Fruit fly (Drosophila melanogaster): ENCODE results near the gene Pdss2.

The Pdss2 gene

dm6 chr3L:21049417-21049914 lies 21.8 kb downstream of the Pdss2 start (continued):
- TF ChIP-seq CG9932 (GFP tag; IDR thresholded peaks at IDR 0.05): peak; percentile 64
- peak; percentile 32 for TF ChIP-seq Ets97D (GFP tag; optimal IDR thresholded peaks at IDR 0.05)
- TF ChIP-seq Adf1 (GFP tag; IDR thresholded peaks at IDR 0.05): peak; percentile 28; the same call in 1 of the 2 replicates
- no peak for TF ChIP-seq eve (GFP tag; optimal IDR thresholded peaks at IDR 0.05)
- peak; percentile 9 for TF ChIP-seq bigmax (GFP tag; optimal IDR thresholded peaks at IDR 0.05)
- TF ChIP-seq Gug (GFP tag; IDR thresholded peaks at IDR 0.05): no peak
- TF ChIP-seq sqz (GFP tag; optimal IDR thresholded peaks at IDR 0.05): no peak
- peak; percentile 61 for TF ChIP-seq CG7987 (GFP tag; optimal IDR thresholded peaks at IDR 0.05)
- peak; percentile 36; the same call in 1 of the 2 replicates for TF ChIP-seq CG7372 (GFP tag; IDR thresholded peaks at IDR 0.05)
- TF ChIP-seq Sox100B (GFP tag; optimal IDR thresholded peaks at IDR 0.05): no peak
- TF ChIP-seq dysf (GFP tag; IDR thresholded peaks at IDR 0.05): 0 out of 3 replicates have a peak, but pooled peaks have one; percentile 19
- TF ChIP-seq Asciz (GFP tag; optimal IDR thresholded peaks at IDR 0.05): no peak
- peak; percentile 48 for TF ChIP-seq vvl (GFP tag; IDR thresholded peaks at IDR 0.05)
- TF ChIP-seq Aef1 (GFP tag; IDR thresholded peaks at IDR 0.05): no peak
- no peak for TF ChIP-seq vfl (GFP tag; optimal IDR thresholded peaks at IDR 0.05)
- TF ChIP-seq CG2120 (GFP tag; optimal IDR thresholded peaks at IDR 0.05): peak; percentile 13
- TF ChIP-seq CG14014 (GFP tag; IDR thresholded peaks at IDR 0.05): 0 out of 2 replicates have a peak, but pooled peaks have one; percentile 34
- TF ChIP-seq MBD-R2 (GFP tag; IDR thresholded peaks at IDR 0.05): 0 out of 2 replicates have a peak, but pooled peaks have one; percentile 7
- TF ChIP-seq Nf-YC (tag; optimal IDR thresholded peaks at IDR 0.05): peak; percentile 42
- TF ChIP-seq Hr3 (GFP tag; optimal IDR thresholded peaks at IDR 0.05): peak; percentile 37
- peak; percentile 5 for TF ChIP-seq CG13123 (GFP tag; optimal IDR thresholded peaks at IDR 0.05)
- TF ChIP-seq CG2678 (tag; optimal IDR thresholded peaks at IDR 0.05): peak; percentile 12
- peak; percentile 13 for TF ChIP-seq pum (GFP tag; optimal IDR thresholded peaks at IDR 0.05)
- TF ChIP-seq ash1 (GFP tag; optimal IDR thresholded peaks at IDR 0.05): no peak
- no peak for TF ChIP-seq CG4854 (GFP tag; optimal IDR thresholded peaks at IDR 0.05)
- peak; percentile 46 for TF ChIP-seq CG12071 (GFP tag; optimal IDR thresholded peaks at IDR 0.05)
- TF ChIP-seq her (GFP tag; optimal IDR thresholded peaks at IDR 0.05): peak; percentile 65
- TF ChIP-seq dati (GFP tag; IDR thresholded peaks at IDR 0.05): 0 out of 2 replicates have a peak, but pooled peaks have one; percentile 41
- peak; percentile 27 for TF ChIP-seq sug (tag; optimal IDR thresholded peaks at IDR 0.05)
- TF ChIP-seq br (optimal IDR thresholded peaks at IDR 0.05): no peak
- no peak for TF ChIP-seq CG2889 (GFP tag; IDR thresholded peaks at IDR 0.05)
- peak; percentile 51 for TF ChIP-seq Hmr (GFP tag; optimal IDR thresholded peaks at IDR 0.05)
- TF ChIP-seq E2f2 (GFP tag; IDR thresholded peaks at IDR 0.05): 0 out of 2 replicates have a peak, but pooled peaks have one; percentile 25
- no peak for TF ChIP-seq CG4404 (GFP tag; IDR thresholded peaks at IDR 0.05)
- TF ChIP-seq seq (GFP tag; IDR thresholded peaks at IDR 0.05): no peak
- peak; percentile 78 for TF ChIP-seq HmgZ (tag; optimal IDR thresholded peaks at IDR 0.05)
- TF ChIP-seq CG9876 (GFP tag; optimal IDR thresholded peaks at IDR 0.05): peak; percentile 30
- peak; percentile 80; the same call in 2 of the 3 replicates for TF ChIP-seq ci (GFP tag; IDR thresholded peaks at IDR 0.05)
- TF ChIP-seq pros (GFP tag; optimal IDR thresholded peaks at IDR 0.05): peak; percentile 79
- peak; percentile 89 for TF ChIP-seq wek (GFP tag; optimal IDR thresholded peaks at IDR 0.05)
- TF ChIP-seq knrl (GFP tag; IDR thresholded peaks at IDR 0.05; ENCODE audit: partially characterized antibody): peak; percentile 39; the same call in 1 of the 3 replicates
- peak; percentile 90 for TF ChIP-seq sens (GFP tag)
- TF ChIP-seq nau (GFP tag; optimal IDR thresholded peaks at IDR 0.05): no peak
- TF ChIP-seq CG11093 (GFP tag; IDR thresholded peaks at IDR 0.05): no peak
- peak; percentile 71 for TF ChIP-seq CG33213 (GFP tag; optimal IDR thresholded peaks at IDR 0.05)
- TF ChIP-seq CG8765 (GFP tag; IDR thresholded peaks at IDR 0.05): no peak
- peak; percentile 100 for TF ChIP-seq zf30C (GFP tag; optimal IDR thresholded peaks at IDR 0.05)
- TF ChIP-seq HmgD (GFP tag; optimal IDR thresholded peaks at IDR 0.05): peak; percentile 70
- peak; percentile 19 for TF ChIP-seq CG10147 (GFP tag; optimal IDR thresholded peaks at IDR 0.05)
- TF ChIP-seq ind (GFP tag; optimal IDR thresholded peaks at IDR 0.05): no peak
- no peak for TF ChIP-seq pnt (GFP tag; optimal IDR thresholded peaks at IDR 0.05)
- TF ChIP-seq CG4617 (GFP tag; optimal IDR thresholded peaks at IDR 0.05; ENCODE audit: borderline replicate concordance): no peak
